Worm (Caenorhabditis elegans) whole organism, L3 larva: ENCODE results near the gene T18D3.9.

Experiments
- R02D3.7 ChIP-seq: fragments of 150-350 bp; optimal IDR thresholded peaks from 2 replicates; lab custom pipeline; 2014; ENCODE audit warnings: missing biosample characterization, missing genetic modification characterization
- ZK546.5 ChIP-seq: sonication (generic microtip); optimal IDR thresholded peaks from 2 replicates; lab custom pipeline; 2017; ENCODE audit warnings: missing biosample characterization, missing genetic modification characterization
- aly-2 ChIP-seq: fragments of 150-350 bp; optimal IDR thresholded peaks from 2 replicates; lab custom pipeline; 2014; ENCODE audit warnings: missing biosample characterization, missing genetic modification characterization
- ama-1 ChIP-seq: fragments of 150-350 bp; optimal IDR thresholded peaks from 2 replicates; lab custom pipeline; 2018
- ceh-28 ChIP-seq: fragments of 150-350 bp; optimal IDR thresholded peaks from 2 replicates; lab custom pipeline; 2014; ENCODE audit warnings: missing biosample characterization, missing genetic modification reagents, missing genetic modification characterization
- elt-2 ChIP-seq: sonication (generic microtip); optimal IDR thresholded peaks from 2 replicates; lab custom pipeline; 2016; ENCODE audit warnings: missing genetic modification reagents, mild to moderate bottlenecking, missing genetic modification characterization, missing compliant biosample characterization
- nhr-11 ChIP-seq: fragments of 150-350 bp; optimal IDR thresholded peaks from 2 replicates; lab custom pipeline; 2014; ENCODE audit warnings: missing biosample characterization, missing genetic modification characterization
- nhr-12 ChIP-seq: fragments of 150-350 bp; optimal IDR thresholded peaks from 2 replicates; lab custom pipeline; 2014; ENCODE audit warnings: missing biosample characterization, missing genetic modification characterization
- nhr-25 ChIP-seq: sonication (generic microtip); optimal IDR thresholded peaks from 2 replicates; lab custom pipeline; 2017; ENCODE audit warnings: missing biosample characterization, missing genetic modification characterization
- unc-62 ChIP-seq: fragments of 150-350 bp; sonication (generic microtip); optimal IDR thresholded peaks from 4 replicates; lab custom pipeline; 2014; ENCODE audit warnings: missing biosample characterization, missing genetic modification reagents, missing genetic modification characterization

ce11 chrX:12491138-12491537 is 36.9 kb upstream of the T18D3.9 start:
- no peak for TF ChIP-seq nhr-12 (tag; lab: Kevin White, UChicago)
- no peak for TF ChIP-seq ama-1
- TF ChIP-seq nhr-11 (tag; lab: Kevin White, UChicago) = no peak
- no peak for TF ChIP-seq aly-2 (tag; lab: Kevin White, UChicago)
- TF ChIP-seq R02D3.7 (tag; lab: Kevin White, UChicago) = no peak
- TF ChIP-seq nhr-25 (tag; lab: Kevin White, UChicago) = no peak
- no peak for TF ChIP-seq ZK546.5 (tag; lab: Kevin White, UChicago)
- no peak for TF ChIP-seq ceh-28
- TF ChIP-seq unc-62 (GFP tag; lab: Kevin White, UChicago) = no peak
- no peak for TF ChIP-seq elt-2 (tag; lab: Kevin White, UChicago)
